Fruit fly (Drosophila melanogaster): ENCODE results near the gene Xrcc2.
A peak's percentile ranks its signal among the peaks of the same experiment; 100 is the strongest.

The Xrcc2 gene

dm6 chrX:18546785-18547184 lies 46.9 kb downstream of the Xrcc2 start (continued):
- TF ChIP-seq Awh (GFP tag; IDR thresholded peaks at IDR 0.05) (peak; percentile 63; the same call in 1 of the 2 replicates), CG8281 (tag; optimal IDR thresholded peaks at IDR 0.05) (peak; percentile 34), CG33557 (GFP tag; optimal IDR thresholded peaks at IDR 0.05) (no peak), Doc3 (GFP tag; IDR thresholded peaks at IDR 0.05; ENCODE audit: partially characterized antibody) (no peak), CG3726 (GFP tag; IDR thresholded peaks at IDR 0.05) (no peak), CG1602 (GFP tag; optimal IDR thresholded peaks at IDR 0.05) (peak; percentile 63), CG3163 (GFP tag; optimal IDR thresholded peaks at IDR 0.05) (peak; percentile 49), YL-1 (GFP tag; optimal IDR thresholded peaks at IDR 0.05) (no peak), hb (GFP tag; IDR thresholded peaks at IDR 0.05; ENCODE audit: partially characterized antibody) (no peak), zf30C (GFP tag; optimal IDR thresholded peaks at IDR 0.05) (no peak), CG13624 (GFP tag; optimal IDR thresholded peaks at IDR 0.05) (peak; percentile 81), Side (GFP tag; optimal IDR thresholded peaks at IDR 0.05) (peak; percentile 66), dati (GFP tag; IDR thresholded peaks at IDR 0.05) (peak; percentile 70), tgo (GFP tag; IDR thresholded peaks at IDR 0.05) (peak; percentile 91), NK7.1 (GFP tag; optimal IDR thresholded peaks at IDR 0.05) (peak; percentile 46), ash1 (GFP tag; optimal IDR thresholded peaks at IDR 0.05) (no peak), CG3407 (GFP tag; optimal IDR thresholded peaks at IDR 0.05) (peak; percentile 30), Mes4 (GFP tag; optimal IDR thresholded peaks at IDR 0.05) (peak; percentile 42), slbo (GFP tag; IDR thresholded peaks at IDR 0.05) (peak; percentile 90), ro (GFP tag; IDR thresholded peaks at IDR 0.05) (peak; percentile 62), CG34376 (GFP tag; optimal IDR thresholded peaks at IDR 0.05) (no peak), ewg (GFP tag; optimal IDR thresholded peaks at IDR 0.05) (peak; percentile 48), CG6654 (GFP tag; optimal IDR thresholded peaks at IDR 0.05) (peak; percentile 15), her (GFP tag; optimal IDR thresholded peaks at IDR 0.05) (peak; percentile 60), CG11456 (GFP tag; IDR thresholded peaks at IDR 0.05) (peak; percentile 90), cwo (GFP tag; optimal IDR thresholded peaks at IDR 0.05) (peak; percentile 71), ranshi (GFP tag; IDR thresholded peaks at IDR 0.05) (peak; percentile 85), H15 (GFP tag; IDR thresholded peaks at IDR 0.05) (peak; percentile 83), amos (GFP tag; IDR thresholded peaks at IDR 0.05; ENCODE audit: partially characterized antibody) (no peak), Six4 (GFP tag; optimal IDR thresholded peaks at IDR 0.05) (peak; percentile 32), kni (GFP tag; optimal IDR thresholded peaks at IDR 0.05) (no peak), CG10147 (GFP tag; optimal IDR thresholded peaks at IDR 0.05) (peak; percentile 72), stwl (tag; optimal IDR thresholded peaks at IDR 0.05) (no peak), ap (GFP tag; IDR thresholded peaks at IDR 0.05) (peak; percentile 82), Hmx (GFP tag; optimal IDR thresholded peaks at IDR 0.05) (no peak), CG12299 (tag; optimal IDR thresholded peaks at IDR 0.05) (peak; percentile 65), CG14050 (GFP tag; IDR thresholded peaks at IDR 0.05) (peak; percentile 70), nerfin-2 (GFP tag; IDR thresholded peaks at IDR 0.05; ENCODE audit: partially characterized antibody) (no peak), CG17328 (GFP tag; IDR thresholded peaks at IDR 0.05) (peak; percentile 73), wor (GFP tag; IDR thresholded peaks at IDR 0.05) (peak; percentile 52), Fer3 (tag; optimal IDR thresholded peaks at IDR 0.05) (peak; percentile 81), psq (GFP tag; optimal IDR thresholded peaks at IDR 0.05) (no peak), Ets97D (GFP tag; optimal IDR thresholded peaks at IDR 0.05) (no peak), Dref (GFP tag; IDR thresholded peaks at IDR 0.05) (0 out of 2 replicates have a peak, but pooled peaks have one; percentile 8), Xbp1 (GFP tag; optimal IDR thresholded peaks at IDR 0.05) (peak; percentile 81), Gug (GFP tag; IDR thresholded peaks at IDR 0.05) (peak; percentile 75), Usf (GFP tag; optimal IDR thresholded peaks at IDR 0.05) (peak; percentile 25), Ravus (GFP tag; IDR thresholded peaks at IDR 0.05) (peak; percentile 69), CG32767 (GFP tag; IDR thresholded peaks at IDR 0.05) (peak; percentile 72), CG9817 (tag; optimal IDR thresholded peaks at IDR 0.05) (peak; percentile 85), Dfd (GFP tag; optimal IDR thresholded peaks at IDR 0.05) (no peak), gsb-n (tag; optimal IDR thresholded peaks at IDR 0.05) (peak; percentile 41)

All from whole organism, embryonic.